Fruit fly (Drosophila melanogaster): ENCODE data around the gene Bre1.

DNA sequence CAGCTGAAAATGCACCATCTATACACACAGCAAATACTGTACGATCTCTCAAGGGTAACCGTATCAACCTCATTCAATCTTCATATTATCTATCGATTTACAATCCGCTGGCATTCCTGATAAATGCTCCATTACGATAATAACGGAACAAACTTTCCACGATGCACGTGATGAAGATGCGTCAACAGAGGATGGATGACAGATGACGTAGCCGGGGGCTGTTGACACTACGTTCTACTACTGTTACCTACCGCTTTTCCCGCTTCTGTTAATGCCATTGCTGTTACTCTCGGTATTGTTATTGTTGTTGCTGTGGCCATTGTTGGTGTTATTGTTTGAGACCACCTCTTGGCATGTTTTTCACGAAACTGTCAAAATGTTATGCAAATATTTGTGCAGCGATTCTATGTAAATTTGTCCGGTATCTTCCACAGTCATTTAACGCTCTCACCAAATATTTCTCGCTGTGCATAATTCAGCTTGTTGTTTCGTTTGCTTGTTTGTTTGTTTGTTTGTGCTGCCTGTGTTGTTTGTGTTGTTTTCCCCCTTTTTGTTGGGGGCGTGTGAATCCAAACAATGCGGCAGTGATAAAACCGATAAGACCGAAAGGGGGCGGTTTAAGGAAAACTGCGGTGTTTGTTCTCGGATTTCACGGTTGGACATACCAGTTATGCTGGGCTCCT lies 29.9 kb upstream of the Bre1 start:
- no peak for TF ChIP-seq hth (optimal IDR thresholded peaks at IDR 0.05)
- TF ChIP-seq zf30C (GFP tag; optimal IDR thresholded peaks at IDR 0.05) = peak; percentile 71
- peak; percentile 65 for TF ChIP-seq CG7839 (tag; optimal IDR thresholded peaks at IDR 0.05)
- no peak for TF ChIP-seq CG15073 (GFP tag; optimal IDR thresholded peaks at IDR 0.05)
- peak; percentile 36 for TF ChIP-seq D19B (GFP tag; optimal IDR thresholded peaks at IDR 0.05)
- TF ChIP-seq klu (GFP tag; IDR thresholded peaks at IDR 0.05) = no peak
- TF ChIP-seq chif (GFP tag; optimal IDR thresholded peaks at IDR 0.05) = peak; percentile 83 to 86
- TF ChIP-seq ci (GFP tag; IDR thresholded peaks at IDR 0.05) = peak; percentile 90

Data from whole organism, embryonic.